Fruit fly (Drosophila melanogaster) whole organism, embryonic: ENCODE results near the gene CG4456.

Source experiments
- Atf-2 ChIP-seq: fragments of 200-800 bp; sonication (Bioruptor generic); optimal IDR thresholded peaks from 2 replicates; lab custom pipeline; 2016; ENCODE audit warnings: missing biosample characterization, missing genetic modification characterization
- Awh ChIP-seq: fragments of 200-800 bp; sonication (Bioruptor generic); IDR thresholded peaks from 2 replicates; pipeline ENCODE4, ENCODE4 v1.3.6; 2022; ENCODE audit warnings: missing biosample characterization, missing genetic modification characterization
- B-H2 ChIP-seq: fragments of 200-800 bp; sonication (Bioruptor generic); optimal IDR thresholded peaks from 2 replicates; lab custom pipeline; 2018; ENCODE audit warnings: missing biosample characterization, mild to moderate bottlenecking, missing genetic modification characterization
- Blimp-1 ChIP-seq: fragments of 200-800 bp; sonication (Bioruptor generic); optimal IDR thresholded peaks from 3 replicates; lab custom pipeline; 2018; ENCODE audit warnings: missing biosample characterization, missing genetic modification characterization, mild to moderate bottlenecking, moderate library complexity, missing genetic modification reagents
- C15 ChIP-seq: fragments of 200-800 bp; sonication (Bioruptor generic); IDR thresholded peaks from 3 replicates; pipeline ENCODE4 v1.3.6; 2022; ENCODE audit warnings: missing biosample characterization, missing genetic modification characterization
- CG10543 ChIP-seq: fragments of 200-800 bp; sonication (Bioruptor generic); optimal IDR thresholded peaks from 3 replicates; lab custom pipeline; 2017; ENCODE audit warnings: missing biosample characterization, mild to moderate bottlenecking, missing genetic modification characterization, moderate library complexity
- CG10959 ChIP-seq: fragments of 200-800 bp; sonication (Bioruptor generic); IDR thresholded peaks from 2 replicates; pipeline ENCODE4 v1.3.6; 2022; ENCODE audit warnings: missing biosample characterization, missing genetic modification characterization
- CG11695 ChIP-seq: fragments of 200-800 bp; sonication (Bioruptor generic); IDR thresholded peaks from 3 replicates; pipeline ENCODE4 v1.3.6; 2022; ENCODE audit warnings: missing biosample characterization, missing genetic modification characterization
- CG12236 ChIP-seq: fragments of 200-800 bp; sonication (Bioruptor generic); optimal IDR thresholded peaks from 2 replicates; lab custom pipeline; 2016; ENCODE audit warnings: missing biosample characterization, missing genetic modification characterization
- CG13123 ChIP-seq: fragments of 200-800 bp; sonication (Bioruptor generic); optimal IDR thresholded peaks from 2 replicates; lab custom pipeline; 2016; ENCODE audit warnings: missing biosample characterization, missing genetic modification characterization
- CG13296 ChIP-seq: fragments of 200-800 bp; sonication (Bioruptor generic); optimal IDR thresholded peaks from 3 replicates; lab custom pipeline; 2018; ENCODE audit warnings: missing biosample characterization, mild to moderate bottlenecking, missing genetic modification characterization
- CG14860 ChIP-seq: fragments of 200-800 bp; sonication (Bioruptor generic); IDR thresholded peaks from 3 replicates; pipeline ENCODE4 v1.3.6; 2022; ENCODE audit warnings: missing biosample characterization, missing genetic modification characterization; ENCODE audit not compliant: partially characterized antibody
- CG1603 ChIP-seq: fragments of 200-800 bp; sonication (Bioruptor generic); optimal IDR thresholded peaks from 2 replicates; lab custom pipeline; 2019; ENCODE audit warnings: missing biosample characterization, mild to moderate bottlenecking, missing genetic modification characterization, moderate library complexity
- CG16779 ChIP-seq: fragments of 200-800 bp; sonication (Bioruptor generic); IDR thresholded peaks from 2 replicates; pipeline ENCODE4 v1.3.6; 2022; ENCODE audit warnings: missing biosample characterization, missing genetic modification characterization
- CG17186 ChIP-seq: fragments of 200-800 bp; sonication (Bioruptor generic); optimal IDR thresholded peaks from 3 replicates; lab custom pipeline; 2017; ENCODE audit warnings: missing biosample characterization, missing genetic modification reagents, missing genetic modification characterization
- CG1832 ChIP-seq: fragments of 200-800 bp; sonication (Bioruptor generic); optimal IDR thresholded peaks from 2 replicates; lab custom pipeline; 2017; ENCODE audit warnings: missing biosample characterization, mild to moderate bottlenecking, missing genetic modification characterization, inconsistent platforms
- CG18619 ChIP-seq: fragments of 200-800 bp; sonication (Bioruptor generic); optimal IDR thresholded peaks from 3 replicates; lab custom pipeline; 2017; ENCODE audit warnings: missing biosample characterization, mild to moderate bottlenecking, missing genetic modification characterization
- CG2120 ChIP-seq: fragments of 200-800 bp; sonication (Bioruptor generic); optimal IDR thresholded peaks from 3 replicates; lab custom pipeline; 2016; ENCODE audit warnings: missing biosample characterization, missing genetic modification characterization
- CG2875 ChIP-seq: fragments of 200-800 bp; sonication (Bioruptor generic); optimal IDR thresholded peaks from 2 replicates; lab custom pipeline; 2017; ENCODE audit warnings: missing biosample characterization, mild to moderate bottlenecking, missing genetic modification characterization, missing genetic modification reagents
- CG31224 ChIP-seq: fragments of 200-800 bp; sonication (Bioruptor generic); IDR thresholded peaks from 2 replicates; pipeline ENCODE4 v1.3.6; 2022; ENCODE audit warnings: missing biosample characterization, missing genetic modification characterization
- CG31441 ChIP-seq: fragments of 200-800 bp; sonication (Bioruptor generic); IDR thresholded peaks from 2 replicates; pipeline ENCODE4 v1.3.6; 2022; ENCODE audit warnings: missing biosample characterization, missing genetic modification characterization
- CG6683 ChIP-seq: fragments of 200-800 bp; sonication (Bioruptor generic); optimal IDR thresholded peaks from 2 replicates; lab custom pipeline; 2017; ENCODE audit warnings: missing biosample characterization, mild to moderate bottlenecking, missing genetic modification characterization, missing genetic modification reagents
- CG7357 ChIP-seq: fragments of 200-800 bp; sonication (Bioruptor generic); IDR thresholded peaks from 3 replicates; pipeline ENCODE4 v1.3.6; 2022; ENCODE audit warnings: missing biosample characterization, missing genetic modification characterization
- CG7556 ChIP-seq: fragments of 200-800 bp; sonication (Bioruptor generic); optimal IDR thresholded peaks from 2 replicates; lab custom pipeline; 2017; ENCODE audit warnings: missing biosample characterization, mild to moderate bottlenecking, missing genetic modification characterization
- CG8944 ChIP-seq: fragments of 200-800 bp; sonication (Bioruptor generic); optimal IDR thresholded peaks from 3 replicates; lab custom pipeline; 2016; ENCODE audit warnings: missing biosample characterization, missing genetic modification characterization
- CG9932 ChIP-seq: fragments of 200-800 bp; sonication (Bioruptor generic); IDR thresholded peaks from 2 replicates; pipeline ENCODE4 v1.3.6; 2022; ENCODE audit warnings: missing biosample characterization, missing genetic modification characterization
- H15 ChIP-seq: fragments of 200-800 bp; sonication (Bioruptor generic); IDR thresholded peaks from 3 replicates; pipeline ENCODE4 v1.3.6; 2022; ENCODE audit warnings: missing biosample characterization, missing genetic modification characterization
- Myb ChIP-seq: fragments of 200-800 bp; sonication (Bioruptor generic); optimal IDR thresholded peaks from 2 replicates; lab custom pipeline; 2016; ENCODE audit warnings: missing biosample characterization, missing genetic modification characterization
- Sox102F ChIP-seq: fragments of 200-800 bp; sonication (Bioruptor generic); optimal IDR thresholded peaks from 2 replicates; lab custom pipeline; 2018; ENCODE audit warnings: missing biosample characterization, mild to moderate bottlenecking, missing genetic modification characterization, moderate library complexity
- Ssrp ChIP-seq: fragments of 200-800 bp; sonication (Bioruptor generic); optimal IDR thresholded peaks from 2 replicates; lab custom pipeline; 2018; ENCODE audit warnings: missing biosample characterization, mild to moderate bottlenecking, missing genetic modification characterization, moderate library complexity
- TFAM ChIP-seq: fragments of 200-800 bp; sonication (Bioruptor generic); optimal IDR thresholded peaks from 2 replicates; lab custom pipeline; 2017; ENCODE audit warnings: missing biosample characterization, missing genetic modification characterization, inconsistent platforms
- ab ChIP-seq: fragments of 200-800 bp; sonication (Bioruptor generic); optimal IDR thresholded peaks from 2 replicates; lab custom pipeline; 2016; ENCODE audit warnings: missing biosample characterization, missing genetic modification characterization
- br ChIP-seq: fragments of >200 bp; optimal IDR thresholded peaks from 2 replicates; lab custom pipeline; 2017
- chm ChIP-seq: fragments of 200-800 bp; sonication (Bioruptor generic); IDR thresholded peaks from 2 replicates; pipeline ENCODE4 v1.3.6; 2022; ENCODE audit warnings: missing biosample characterization, missing genetic modification characterization
- crol ChIP-seq: fragments of 200-800 bp; sonication (Bioruptor generic); IDR thresholded peaks from 2 replicates; pipeline ENCODE4 v1.3.6; 2022; ENCODE audit warnings: missing biosample characterization, missing genetic modification characterization
- dmrt99B ChIP-seq: fragments of 200-800 bp; sonication (Bioruptor generic); optimal IDR thresholded peaks from 2 replicates; lab custom pipeline; 2018; ENCODE audit warnings: missing biosample characterization, mild to moderate bottlenecking, missing genetic modification characterization, moderate library complexity
- dpn ChIP-seq, 2 experiments: fragments of 200-800 bp; sonication (Bioruptor generic); optimal IDR thresholded peaks; 3 replicates each; lab custom pipeline; 2016; ENCODE audit warnings: missing biosample characterization in 2 of 2, missing genetic modification characterization in 2 of 2
- grn ChIP-seq: fragments of 200-800 bp; sonication (Bioruptor generic); optimal IDR thresholded peaks from 3 replicates; lab custom pipeline; 2017; ENCODE audit warnings: missing biosample characterization, missing genetic modification characterization
- insv ChIP-seq, 2 experiments: fragments of 200-800 bp; sonication (Bioruptor generic); optimal IDR thresholded peaks; 3 replicates each; lab custom pipeline; 2016 to 2018; ENCODE audit warnings: missing biosample characterization in 2 of 2, missing genetic modification characterization in 2 of 2
- jumu ChIP-seq: fragments of 200-800 bp; sonication (Bioruptor generic); optimal IDR thresholded peaks from 3 replicates; lab custom pipeline; 2016; ENCODE audit warnings: missing biosample characterization, missing genetic modification characterization
- maf-S ChIP-seq: fragments of 200-800 bp; sonication (Bioruptor generic); optimal IDR thresholded peaks from 2 replicates; lab custom pipeline; 2016; ENCODE audit warnings: missing biosample characterization, missing genetic modification characterization
- oc ChIP-seq: fragments of 200-800 bp; sonication (Bioruptor generic); optimal IDR thresholded peaks from 2 replicates; lab custom pipeline; 2018; ENCODE audit warnings: missing biosample characterization, mild to moderate bottlenecking, missing genetic modification characterization, moderate library complexity
- onecut ChIP-seq: fragments of 200-800 bp; sonication (Bioruptor generic); IDR thresholded peaks from 2 replicates; pipeline ENCODE4 v1.3.6; 2022; ENCODE audit warnings: missing biosample characterization, missing genetic modification characterization
- otp ChIP-seq: fragments of 200-800 bp; sonication (Bioruptor generic); IDR thresholded peaks from 3 replicates; pipeline ENCODE4, ENCODE4 v1.3.6; 2022; ENCODE audit warnings: missing biosample characterization, missing genetic modification characterization
- pros ChIP-seq: fragments of 200-800 bp; sonication (Bioruptor generic); optimal IDR thresholded peaks from 3 replicates; lab custom pipeline; 2019; ENCODE audit warnings: missing biosample characterization, mild to moderate bottlenecking, missing genetic modification characterization, moderate library complexity
- run ChIP-seq: fragments of 200-800 bp; sonication (Bioruptor generic); optimal IDR thresholded peaks from 3 replicates; lab custom pipeline; 2018; ENCODE audit warnings: missing biosample characterization, mild to moderate bottlenecking, missing genetic modification characterization
- schlank ChIP-seq: fragments of 200-800 bp; sonication (Bioruptor generic); optimal IDR thresholded peaks from 2 replicates; lab custom pipeline; 2018; ENCODE audit warnings: missing biosample characterization, mild to moderate bottlenecking, missing genetic modification characterization
- seq ChIP-seq: fragments of 200-800 bp; sonication (Bioruptor generic); IDR thresholded peaks from 2 replicates; pipeline ENCODE4 v1.3.6; 2022; ENCODE audit warnings: missing biosample characterization, missing genetic modification characterization
- tna ChIP-seq: fragments of 200-800 bp; sonication (Bioruptor generic); IDR thresholded peaks from 2 replicates; pipeline ENCODE4 v1.3.6; 2022; ENCODE audit warnings: missing biosample characterization, missing genetic modification characterization; ENCODE audit not compliant: partially characterized antibody
- tup ChIP-seq: fragments of 200-800 bp; sonication (Bioruptor generic); optimal IDR thresholded peaks from 2 replicates; lab custom pipeline; 2016; ENCODE audit warnings: missing biosample characterization, mild to moderate bottlenecking, missing genetic modification characterization, moderate library complexity

Gene CG4456

dm6 chr3L:9383345-9384075 is 11.0 kb downstream of the CG4456 start, which contains the start of gene Hsp27 (continued):
- TF ChIP-seq crol (GFP tag; lab: Robert Waterston, UW) = peak; percentile 75
- TF ChIP-seq oc = peak; percentile 99
- peak; percentile 95 for TF ChIP-seq CG13123 (GFP tag; lab: Kevin White, UChicago)
- peak; percentile 91 for TF ChIP-seq maf-S (GFP tag; lab: Kevin White, UChicago)
- TF ChIP-seq H15 = peak; percentile 99
- peak; percentile 98 for TF ChIP-seq CG7556
- peak; percentile 95 for TF ChIP-seq run (tag; lab: Kevin White, UChicago)
- TF ChIP-seq otp (GFP tag; lab: Robert Waterston, UW) = peak; percentile 97
- peak; percentile 98 for TF ChIP-seq Blimp-1
- TF ChIP-seq Awh = peak; percentile 99
- peak; percentile 99 for TF ChIP-seq dmrt99B
- peak; percentile 96 for TF ChIP-seq jumu (GFP tag; lab: Kevin White, UChicago)
- peak; percentile 95 for TF ChIP-seq CG13296 (GFP tag; lab: Kevin White, UChicago)
- TF ChIP-seq CG11695 (GFP tag; lab: Robert Waterston, UW) = peak; percentile 99
- peak; percentile 93 for TF ChIP-seq tup (GFP tag; lab: Kevin White, UChicago)
- peak; percentile 86 for TF ChIP-seq CG8944 (GFP tag; lab: Kevin White, UChicago)
- TF ChIP-seq tna = no peak
- TF ChIP-seq Myb (GFP tag; lab: Kevin White, UChicago) = peak; percentile 76
- TF ChIP-seq insv (GFP tag; optimal IDR thresholded peaks at IDR 0.05; lab: Kevin White, UChicago) = peak in 1 of 2 experiments; percentile 27
- peak; percentile 96 for TF ChIP-seq C15 (GFP tag; lab: Robert Waterston, UW)
- TF ChIP-seq CG14860 = no peak
- peak; percentile 95 for TF ChIP-seq CG10959 (GFP tag; lab: Robert Waterston, UW)
- peak; percentile 97 for TF ChIP-seq seq (GFP tag; lab: Robert Waterston, UW)
- peak; percentile 97 for TF ChIP-seq CG16779 (GFP tag; lab: Robert Waterston, UW)
- TF ChIP-seq CG9932 (GFP tag; lab: Robert Waterston, UW) = peak; percentile 96
- peak; percentile 96 for TF ChIP-seq CG1603 (tag; lab: Kevin White, UChicago)
- TF ChIP-seq schlank = peak; percentile 94
- peak; percentile 94 for TF ChIP-seq onecut
- peak; percentile 96 for TF ChIP-seq CG7357 (GFP tag; lab: Robert Waterston, UW)
- TF ChIP-seq dpn (GFP tag; optimal IDR thresholded peaks at IDR 0.05; lab: Kevin White, UChicago) = peak; percentile 96 to 98
- peak; percentile 96 for TF ChIP-seq CG31224 (GFP tag; lab: Robert Waterston, UW)
- peak; percentile 95 for TF ChIP-seq CG6683
- peak; percentile 86 for TF ChIP-seq grn (GFP tag; lab: Kevin White, UChicago)
- peak; percentile 75 for TF ChIP-seq ab (GFP tag; lab: Kevin White, UChicago)
- peak; percentile 66 for TF ChIP-seq CG12236 (GFP tag; lab: Kevin White, UChicago)
- TF ChIP-seq Ssrp = peak; percentile 98
- TF ChIP-seq CG18619 (GFP tag; lab: Kevin White, UChicago) = peak; percentile 97
- no peak for TF ChIP-seq pros (GFP tag; lab: Kevin White, UChicago)
- peak; percentile 75 for TF ChIP-seq B-H2 (GFP tag; lab: Kevin White, UChicago)
- peak; percentile 99 for TF ChIP-seq CG2875 (GFP tag; lab: Kevin White, UChicago)
- TF ChIP-seq Sox102F (GFP tag; lab: Kevin White, UChicago) = peak; percentile 99
- peak; percentile 97 for TF ChIP-seq CG2120
- peak; percentile 92 for TF ChIP-seq TFAM
- peak; percentile 86 for TF ChIP-seq Atf-2
- TF ChIP-seq CG17186 (GFP tag; lab: Kevin White, UChicago) = peak; percentile 92
- TF ChIP-seq CG31441 (GFP tag; lab: Robert Waterston, UW) = peak; percentile 99
- TF ChIP-seq chm (GFP tag; lab: Robert Waterston, UW) = peak; percentile 98
- peak; percentile 65 for TF ChIP-seq CG1832
- peak; percentile 74 for TF ChIP-seq CG10543 (GFP tag; lab: Kevin White, UChicago)
- no peak for TF ChIP-seq br (lab: Kevin White, UChicago)
